Worm (Caenorhabditis elegans) whole organism, early embryonic: ENCODE measurements around the gene scl-19.

Source experiments
- ama-1 ChIP-seq: fragments of 150-350 bp; optimal IDR thresholded peaks from 2 replicates; lab custom pipeline; 2014
- hmbx-1 ChIP-seq: sonication (generic microtip); optimal IDR thresholded peaks from 2 replicates; lab custom pipeline; 2016; ENCODE audit warnings: mild to moderate bottlenecking, missing genetic modification characterization, missing compliant biosample characterization
- scrt-1 ChIP-seq: fragments of 200-800 bp; sonication (Bioruptor generic); IDR thresholded peaks from 2 replicates; pipeline ENCODE4 v1.3.6; 2022; ENCODE audit warnings: missing genetic modification characterization, missing compliant biosample characterization
- sea-1 ChIP-seq: fragments of 200-800 bp; sonication (Bioruptor generic); conservative IDR thresholded peaks from 2 replicates; pipeline ENCODE4 v1.3.6; 2022; ENCODE audit warnings: missing genetic modification characterization, missing compliant biosample characterization
- tbx-11 ChIP-seq: fragments of 200-800 bp; sonication (Bioruptor generic); IDR thresholded peaks from 2 replicates; pipeline ENCODE4 v1.3.6; 2022; ENCODE audit warnings: missing genetic modification characterization, missing compliant biosample characterization
- tbx-37 ChIP-seq: fragments of 200-800 bp; sonication (Bioruptor generic); conservative IDR thresholded peaks from 2 replicates; pipeline ENCODE4 v1.3.6; 2022; ENCODE audit warnings: missing genetic modification reagents, missing genetic modification characterization, missing compliant biosample characterization

ce11 chrV:18712118-18712517 lies 19.7 kb upstream of the scl-19 start:
- TF ChIP-seq sea-1 (GFP tag; lab: Robert Waterston, UW) (peak; percentile 74), tbx-11 (peak; percentile 40; the same call in 1 of the 2 replicates), ama-1 (lab: Kevin White, UChicago) (no peak), scrt-1 (0 out of 2 replicates have a peak, but pooled peaks have one; percentile 58), hmbx-1 (tag; lab: Kevin White, UChicago) (no peak), tbx-37 (no peak)
